Fruit fly (Drosophila melanogaster): ENCODE measurements around the gene DIP-iota.

The DIP-iota gene

dm6 chr2L:6612477-6613004, 9.0 kb downstream of the DIP-iota start (continued):
- TF ChIP-seq chif (GFP tag; optimal IDR thresholded peaks at IDR 0.05): peak; percentile 100
- TF ChIP-seq CG10274 (GFP tag; optimal IDR thresholded peaks at IDR 0.05): peak; percentile 98
- peak; percentile 100 for TF ChIP-seq CG2875 (GFP tag; optimal IDR thresholded peaks at IDR 0.05)
- TF ChIP-seq tio (GFP tag; optimal IDR thresholded peaks at IDR 0.05): peak; percentile 100
- TF ChIP-seq klu (GFP tag; IDR thresholded peaks at IDR 0.05): peak; percentile 100
- peak; percentile 100 for TF ChIP-seq al (GFP tag; IDR thresholded peaks at IDR 0.05)
- peak; percentile 100 for TF ChIP-seq CG15011 (GFP tag; optimal IDR thresholded peaks at IDR 0.05)
- peak; percentile 100 for TF ChIP-seq Nf-YA (GFP tag; IDR thresholded peaks at IDR 0.05)
- peak; percentile 94 for TF ChIP-seq HLHmδ (GFP tag; optimal IDR thresholded peaks at IDR 0.05)
- peak; percentile 100 for TF ChIP-seq HHEX (GFP tag; optimal IDR thresholded peaks at IDR 0.05)
- peak; percentile 100 for TF ChIP-seq sr (GFP tag; IDR thresholded peaks at IDR 0.05)
- peak in 1 of 3 experiments; percentile 100 for TF ChIP-seq Stat92E (GFP tag; optimal IDR thresholded peaks at IDR 0.05)
- TF ChIP-seq CG32532 (GFP tag; IDR thresholded peaks at IDR 0.05): peak; percentile 100
- TF ChIP-seq psq (GFP tag; optimal IDR thresholded peaks at IDR 0.05): peak; percentile 99
- peak; percentile 94 for TF ChIP-seq CG7745 (tag; optimal IDR thresholded peaks at IDR 0.05)
- peak; percentile 100 for TF ChIP-seq CG11085 (GFP tag; IDR thresholded peaks at IDR 0.05)
- peak; percentile 100 for TF ChIP-seq pum (GFP tag; optimal IDR thresholded peaks at IDR 0.05)
- TF ChIP-seq CG34422 (GFP tag; IDR thresholded peaks at IDR 0.05): peak; percentile 100
- TF ChIP-seq croc (GFP tag; conservative IDR thresholded peaks at IDR 0.05): peak; percentile 100
- peak; percentile 99 for TF ChIP-seq sd (tag; optimal IDR thresholded peaks at IDR 0.05)
- peak in 1 of 2 experiments; percentile 93 for TF ChIP-seq tll (GFP tag; optimal IDR thresholded peaks at IDR 0.05)
- TF ChIP-seq CG14441 (GFP tag; IDR thresholded peaks at IDR 0.05): peak; percentile 100
- TF ChIP-seq ci (GFP tag; IDR thresholded peaks at IDR 0.05): peak; percentile 100
- TF ChIP-seq CG13894 (tag; optimal IDR thresholded peaks at IDR 0.05): peak; percentile 100
- no peak for TF ChIP-seq Sin3A (optimal IDR thresholded peaks at IDR 0.05)
- TF ChIP-seq ftz-f1 (GFP tag; optimal IDR thresholded peaks at IDR 0.05): peak; percentile 99
- TF ChIP-seq zfh1 (GFP tag; IDR thresholded peaks at IDR 0.05): peak; percentile 100
- peak; percentile 100 for TF ChIP-seq CG18619 (GFP tag; optimal IDR thresholded peaks at IDR 0.05)
- TF ChIP-seq Spps (tag; optimal IDR thresholded peaks at IDR 0.05): peak; percentile 100
- peak; percentile 100 for TF ChIP-seq Oaz (GFP tag; IDR thresholded peaks at IDR 0.05)
- peak; percentile 100 for TF ChIP-seq org-1 (GFP tag; optimal IDR thresholded peaks at IDR 0.05)
- no peak for TF ChIP-seq mld (GFP tag; IDR thresholded peaks at IDR 0.05; ENCODE audit: partially characterized antibody)
- TF ChIP-seq dan (GFP tag; IDR thresholded peaks at IDR 0.05): peak; percentile 99
- TF ChIP-seq CG15601 (tag; optimal IDR thresholded peaks at IDR 0.05): peak; percentile 100
- peak; percentile 100 for TF ChIP-seq bowl (GFP tag; IDR thresholded peaks at IDR 0.05)
- TF ChIP-seq CG14667 (GFP tag; IDR thresholded peaks at IDR 0.05): peak; percentile 100
- TF ChIP-seq zf30C (GFP tag; optimal IDR thresholded peaks at IDR 0.05): peak; percentile 100
- peak; percentile 100 for TF ChIP-seq Vsx1 (GFP tag; optimal IDR thresholded peaks at IDR 0.05)
- TF ChIP-seq bsh (GFP tag; optimal IDR thresholded peaks at IDR 0.05): peak; percentile 100
- peak; percentile 100 for TF ChIP-seq tup (GFP tag; optimal IDR thresholded peaks at IDR 0.05)
- peak; percentile 100 for TF ChIP-seq fd3F (GFP tag; optimal IDR thresholded peaks at IDR 0.05)
- TF ChIP-seq Sry-δ (GFP tag; optimal IDR thresholded peaks at IDR 0.05): peak; percentile 92
- TF ChIP-seq Bteb2 (GFP tag; optimal IDR thresholded peaks at IDR 0.05): peak; percentile 100
- peak; percentile 99 for TF ChIP-seq p53 (GFP tag; optimal IDR thresholded peaks at IDR 0.05)
- peak in 1 of 2 experiments; percentile 100 for TF ChIP-seq Eip74EF (GFP tag; optimal IDR thresholded peaks at IDR 0.05)
- TF ChIP-seq CG3407 (GFP tag; optimal IDR thresholded peaks at IDR 0.05): peak; percentile 99
- TF ChIP-seq sim (GFP tag; IDR thresholded peaks at IDR 0.05): peak; percentile 100
- TF ChIP-seq Nf-YC (tag; optimal IDR thresholded peaks at IDR 0.05): peak; percentile 97
- TF ChIP-seq CG13424 (tag; optimal IDR thresholded peaks at IDR 0.05): peak; percentile 100
- peak; percentile 100 for TF ChIP-seq CG8924 (tag; optimal IDR thresholded peaks at IDR 0.05)
